Fruit fly (Drosophila melanogaster) whole organism, embryonic: ENCODE measurements around the gene CG43679.
A peak's percentile ranks its signal among the peaks of the same experiment; 100 is the strongest.

Source experiments
- Blimp-1 ChIP-seq: fragments of 200-800 bp; sonication (Bioruptor generic); optimal IDR thresholded peaks from 3 replicates; lab custom pipeline; 2018; ENCODE audit warnings: missing biosample characterization, missing genetic modification characterization, mild to moderate bottlenecking, moderate library complexity, missing genetic modification reagents
- C15 ChIP-seq: fragments of 200-800 bp; sonication (Bioruptor generic); IDR thresholded peaks from 3 replicates; pipeline ENCODE4 v1.3.6; 2022; ENCODE audit warnings: missing biosample characterization, missing genetic modification characterization
- CG13424 ChIP-seq: fragments of 200-800 bp; sonication (Bioruptor generic); optimal IDR thresholded peaks from 2 replicates; lab custom pipeline; 2019; ENCODE audit warnings: missing biosample characterization, mild to moderate bottlenecking, missing genetic modification characterization, moderate library complexity
- CG15479 ChIP-seq: fragments of 200-800 bp; sonication (Bioruptor generic); optimal IDR thresholded peaks from 3 replicates; lab custom pipeline; 2019; ENCODE audit warnings: missing biosample characterization, mild to moderate bottlenecking, missing genetic modification characterization, moderate library complexity
- CG17359 ChIP-seq: fragments of 200-800 bp; sonication (Bioruptor generic); optimal IDR thresholded peaks from 3 replicates; lab custom pipeline; 2018; ENCODE audit warnings: missing biosample characterization, mild to moderate bottlenecking, missing genetic modification characterization, moderate library complexity
- CG18011 ChIP-seq: fragments of 200-800 bp; sonication (Bioruptor generic); optimal IDR thresholded peaks from 2 replicates; lab custom pipeline; 2017; ENCODE audit warnings: missing biosample characterization, missing genetic modification characterization, mild to moderate bottlenecking, moderate library complexity, missing genotype
- CG2116 ChIP-seq: fragments of 200-800 bp; sonication (Bioruptor generic); optimal IDR thresholded peaks from 3 replicates; lab custom pipeline; 2018; ENCODE audit warnings: missing biosample characterization, mild to moderate bottlenecking, missing genetic modification characterization
- CG31365 ChIP-seq: fragments of 200-800 bp; sonication (Bioruptor generic); optimal IDR thresholded peaks from 2 replicates; lab custom pipeline; 2018; ENCODE audit warnings: missing biosample characterization, mild to moderate bottlenecking, missing genetic modification characterization
- CG31388 ChIP-seq: fragments of 200-800 bp; sonication (Bioruptor generic); optimal IDR thresholded peaks from 2 replicates; lab custom pipeline; 2016; ENCODE audit warnings: missing biosample characterization, missing genetic modification characterization
- CG3995 ChIP-seq: fragments of 200-800 bp; sonication (Bioruptor generic); optimal IDR thresholded peaks from 3 replicates; lab custom pipeline; 2016; ENCODE audit warnings: missing biosample characterization, missing genetic modification characterization
- CG43689 ChIP-seq: fragments of 200-800 bp; sonication (Bioruptor generic); IDR thresholded peaks from 2 replicates; pipeline ENCODE4 v1.3.6; 2022; ENCODE audit warnings: missing biosample characterization, missing genetic modification characterization
- CG4707 ChIP-seq: fragments of 200-800 bp; sonication (Bioruptor generic); optimal IDR thresholded peaks from 2 replicates; lab custom pipeline; 2018; ENCODE audit warnings: missing biosample characterization, mild to moderate bottlenecking, missing genetic modification characterization, moderate library complexity
- CG4820 ChIP-seq: fragments of 200-800 bp; sonication (Bioruptor generic); optimal IDR thresholded peaks from 3 replicates; lab custom pipeline; 2016; ENCODE audit warnings: missing biosample characterization, missing genetic modification characterization
- CG6254 ChIP-seq: fragments of 200-800 bp; sonication (Bioruptor generic); optimal IDR thresholded peaks from 3 replicates; lab custom pipeline; 2017; ENCODE audit warnings: mild to moderate bottlenecking, missing biosample characterization, missing genetic modification reagents, missing genetic modification characterization
- CG7745 ChIP-seq: fragments of 200-800 bp; sonication (Bioruptor generic); optimal IDR thresholded peaks from 2 replicates; lab custom pipeline; 2018; ENCODE audit warnings: missing biosample characterization, mild to moderate bottlenecking, missing genetic modification characterization, moderate library complexity
- CG8924 ChIP-seq: fragments of 200-800 bp; optimal IDR thresholded peaks from 3 replicates; lab custom pipeline; 2019; ENCODE audit warnings: missing biosample characterization, mild to moderate bottlenecking, missing genetic modification characterization, moderate library complexity
- D19A ChIP-seq: fragments of 200-800 bp; optimal IDR thresholded peaks from 3 replicates; lab custom pipeline; 2019; ENCODE audit warnings: missing biosample characterization, mild to moderate bottlenecking, missing genetic modification characterization, moderate library complexity
- Dek ChIP-seq: fragments of 200-800 bp; sonication (Bioruptor generic); optimal IDR thresholded peaks from 3 replicates; lab custom pipeline; 2019; ENCODE audit warnings: missing biosample characterization, mild to moderate bottlenecking, missing genetic modification characterization, moderate library complexity
- Dref ChIP-seq: fragments of 200-800 bp; sonication (Bioruptor generic); IDR thresholded peaks from 2 replicates; pipeline ENCODE4 v1.3.6; 2022; ENCODE audit warnings: missing biosample characterization, missing genetic modification characterization
- Hr51 ChIP-seq, 2 experiments: fragments of 200-800 bp; sonication (Bioruptor generic); optimal IDR thresholded peaks; 2 replicates in 1 of 2; 3 replicates in 1 of 2; lab custom pipeline; 2016 to 2018; ENCODE audit warnings: missing biosample characterization in 2 of 2, missing genetic modification characterization in 2 of 2, mild to moderate bottlenecking in 1 of 2, moderate library complexity in 1 of 2
- Med ChIP-seq: fragments of 200-800 bp; sonication (Bioruptor generic); peaks from one replicate; lab custom pipeline; 2016; ENCODE audit warnings: missing biosample characterization, missing genetic modification characterization, mild to moderate bottlenecking, inconsistent platforms, moderate library complexity
- Myb ChIP-seq: fragments of 200-800 bp; sonication (Bioruptor generic); optimal IDR thresholded peaks from 2 replicates; lab custom pipeline; 2016; ENCODE audit warnings: missing biosample characterization, missing genetic modification characterization
- NC2α ChIP-seq: fragments of 200-800 bp; sonication (Bioruptor generic); optimal IDR thresholded peaks from 2 replicates; lab custom pipeline; 2016; ENCODE audit warnings: missing biosample characterization, missing genetic modification characterization
- NK7.1 ChIP-seq: fragments of 200-800 bp; sonication (Bioruptor generic); optimal IDR thresholded peaks from 3 replicates; lab custom pipeline; 2016; ENCODE audit warnings: missing biosample characterization, missing genetic modification characterization
- Nf-YB ChIP-seq: fragments of 200-800 bp; sonication (Bioruptor generic); optimal IDR thresholded peaks from 3 replicates; lab custom pipeline; 2019; ENCODE audit warnings: missing biosample characterization, mild to moderate bottlenecking, missing genetic modification characterization, moderate library complexity
- NfI ChIP-seq: fragments of 200-800 bp; sonication (Bioruptor generic); optimal IDR thresholded peaks from 3 replicates; lab custom pipeline; 2018; ENCODE audit warnings: missing biosample characterization, mild to moderate bottlenecking, missing genetic modification characterization, moderate library complexity
- Opbp ChIP-seq: fragments of 200-800 bp; sonication (Bioruptor generic); IDR thresholded peaks from 3 replicates; pipeline ENCODE4 v1.3.6; 2022; ENCODE audit warnings: missing biosample characterization, missing genetic modification characterization; ENCODE audit not compliant: partially characterized antibody
- Pdp1 ChIP-seq, 2 experiments: fragments of 200-800 bp; sonication (Bioruptor generic); optimal IDR thresholded peaks; 3 replicates each; lab custom pipeline; 2016; ENCODE audit warnings: missing biosample characterization in 2 of 2, missing genetic modification characterization in 2 of 2, mild to moderate bottlenecking in 1 of 2, moderate library complexity in 1 of 2
- Ssrp ChIP-seq: fragments of 200-800 bp; sonication (Bioruptor generic); optimal IDR thresholded peaks from 2 replicates; lab custom pipeline; 2018; ENCODE audit warnings: missing biosample characterization, mild to moderate bottlenecking, missing genetic modification characterization, moderate library complexity
- Trl ChIP-seq, 3 experiments: fragments of >200 bp in 2 of 3; fragments of 200-800 bp in 1 of 3; sonication (Bioruptor generic) in 1 of 3; optimal IDR thresholded peaks; 2 replicates in 1 of 3; 3 replicates in 2 of 3; lab custom pipeline; 2016 to 2017; ENCODE audit warnings: missing biosample characterization in 1 of 3, missing genetic modification characterization in 1 of 3
- ac ChIP-seq: fragments of 200-800 bp; sonication (Bioruptor generic); optimal IDR thresholded peaks from 3 replicates; lab custom pipeline; 2017; ENCODE audit warnings: missing biosample characterization, mild to moderate bottlenecking, missing genetic modification characterization
- amos ChIP-seq: fragments of 200-800 bp; sonication (Bioruptor generic); IDR thresholded peaks from 2 replicates; pipeline ENCODE4 v1.3.6; 2022; ENCODE audit warnings: missing biosample characterization, missing genetic modification characterization; ENCODE audit not compliant: partially characterized antibody
- bab2 ChIP-seq: fragments of 200-800 bp; sonication (Bioruptor generic); optimal IDR thresholded peaks from 2 replicates; lab custom pipeline; 2016; ENCODE audit warnings: missing biosample characterization, missing genetic modification characterization
- bbx ChIP-seq: fragments of 200-800 bp; sonication (Bioruptor generic); IDR thresholded peaks from 2 replicates; pipeline ENCODE4 v1.3.6; 2022; ENCODE audit warnings: missing biosample characterization, missing genetic modification characterization; ENCODE audit not compliant: partially characterized antibody
- chn ChIP-seq: fragments of 200-800 bp; sonication (Bioruptor generic); optimal IDR thresholded peaks from 2 replicates; lab custom pipeline; 2016; ENCODE audit warnings: missing biosample characterization, missing genetic modification characterization
- crc ChIP-seq: fragments of 200-800 bp; sonication (Bioruptor generic); optimal IDR thresholded peaks from 2 replicates; lab custom pipeline; 2016; ENCODE audit warnings: missing biosample characterization, missing genetic modification characterization
- ham ChIP-seq: fragments of 200-800 bp; sonication (Bioruptor generic); IDR thresholded peaks from 2 replicates; pipeline ENCODE4 v1.3.6; 2022; ENCODE audit warnings: missing biosample characterization, missing genetic modification characterization
- her ChIP-seq: fragments of 200-800 bp; sonication (Bioruptor generic); optimal IDR thresholded peaks from 2 replicates; lab custom pipeline; 2016; ENCODE audit warnings: missing biosample characterization, missing genetic modification characterization
- hkb ChIP-seq, 2 experiments: fragments of 200-800 bp in 1 of 2; fragments of >200 bp in 1 of 2; sonication (Bioruptor generic) in 1 of 2; IDR thresholded peaks in 1 of 2; optimal IDR thresholded peaks in 1 of 2; 2 replicates each; pipeline versions ENCODE4 v1.3.6 to Lab custom; 2017 to 2022; ENCODE audit warnings: missing biosample characterization in 1 of 2, missing genetic modification characterization in 1 of 2
- inv ChIP-seq: fragments of 200-800 bp; sonication (Bioruptor generic); IDR thresholded peaks from 2 replicates; pipeline ENCODE4 v1.3.6; 2022; ENCODE audit warnings: missing biosample characterization, missing genetic modification characterization; ENCODE audit not compliant: partially characterized antibody
- klu ChIP-seq: fragments of 200-800 bp; sonication (Bioruptor generic); IDR thresholded peaks from 2 replicates; pipeline ENCODE4 v1.3.6; 2022; ENCODE audit warnings: missing biosample characterization, missing genetic modification characterization
- nerfin-1 ChIP-seq: fragments of 200-800 bp; sonication (Bioruptor generic); optimal IDR thresholded peaks from 3 replicates; lab custom pipeline; 2019; ENCODE audit warnings: missing biosample characterization, mild to moderate bottlenecking, missing genetic modification characterization, moderate library complexity
- psq ChIP-seq: fragments of 200-800 bp; sonication (Bioruptor generic); optimal IDR thresholded peaks from 2 replicates; lab custom pipeline; 2017; ENCODE audit warnings: missing biosample characterization, missing genetic modification characterization
- sc ChIP-seq, 3 experiments: fragments of >200 bp in 2 of 3; fragments of 200-800 bp in 1 of 3; sonication (Bioruptor generic) in 1 of 3; optimal IDR thresholded peaks; 2 replicates in 2 of 3; 3 replicates in 1 of 3; lab custom pipeline; 2017; ENCODE audit warnings: mild to moderate bottlenecking in 1 of 3, missing biosample characterization in 1 of 3, missing genetic modification characterization in 1 of 3, missing genetic modification reagents in 1 of 3
- slp2 ChIP-seq: fragments of 200-800 bp; sonication (Bioruptor generic); optimal IDR thresholded peaks from 2 replicates; lab custom pipeline; 2016; ENCODE audit warnings: missing biosample characterization, missing genetic modification characterization
- sqz ChIP-seq: fragments of 200-800 bp; sonication (Bioruptor generic); optimal IDR thresholded peaks from 3 replicates; lab custom pipeline; 2018; ENCODE audit warnings: missing biosample characterization, mild to moderate bottlenecking, missing genetic modification characterization
- sug ChIP-seq: fragments of 200-800 bp; optimal IDR thresholded peaks from 2 replicates; lab custom pipeline; 2019; ENCODE audit warnings: missing biosample characterization, mild to moderate bottlenecking, missing genetic modification characterization, moderate library complexity
- usp ChIP-seq: fragments of >200 bp; optimal IDR thresholded peaks from 2 replicates; lab custom pipeline; 2017; ENCODE audit warnings: missing biosample characterization, missing genetic modification characterization

The CG43679 gene

dm6 chr3L:15093929-15094588 is 42.8 kb upstream of the CG43679 start (continued):
- TF ChIP-seq psq (GFP tag; lab: Kevin White, UChicago) (no peak), klu (no peak), C15 (GFP tag; lab: Robert Waterston, UW) (no peak), NK7.1 (GFP tag; lab: Kevin White, UChicago) (no peak), Med (GFP tag; lab: Kevin White, UChicago) (peak; percentile 84), Dref (GFP tag; lab: Robert Waterston, UW) (no peak), usp (GFP tag; lab: Kevin White, UChicago) (no peak), bab2 (no peak), Trl (optimal IDR thresholded peaks at IDR 0.05; lab: Kevin White, UChicago) (peak; percentile 64 to 71), Trl (GFP tag; optimal IDR thresholded peaks at IDR 0.05; lab: Kevin White, UChicago) (no peak), CG3995 (GFP tag; lab: Kevin White, UChicago) (no peak), CG43689 (GFP tag; lab: Robert Waterston, UW) (no peak), CG31365 (tag; lab: Kevin White, UChicago) (no peak), slp2 (no peak), CG8924 (tag; lab: Kevin White, UChicago) (peak; percentile 26), ham (no peak), CG17359 (tag; lab: Kevin White, UChicago) (no peak), ac (GFP tag; lab: Kevin White, UChicago) (no peak), nerfin-1 (peak; percentile 18), CG4707 (GFP tag; lab: Kevin White, UChicago) (no peak), Ssrp (tag; lab: Kevin White, UChicago) (peak; percentile 8), chn (GFP tag; lab: Kevin White, UChicago) (no peak), bbx (GFP tag; lab: Robert Waterston, UW) (no peak), NC2α (GFP tag; lab: Kevin White, UChicago) (no peak), her (GFP tag; lab: Kevin White, UChicago) (no peak), Blimp-1 (GFP tag; lab: Kevin White, UChicago) (no peak), amos (peak; percentile 8; the same call in 1 of the 2 replicates), CG2116 (GFP tag; lab: Kevin White, UChicago) (no peak), Opbp (GFP tag; lab: Robert Waterston, UW) (no peak), CG7745 (tag; lab: Kevin White, UChicago) (no peak), hkb (optimal IDR thresholded peaks at IDR 0.05; lab: Kevin White, UChicago) (no peak), hkb (GFP tag; IDR thresholded peaks at IDR 0.05; lab: Robert Waterston, UW) (no peak), D19A (peak; percentile 23), sug (tag; lab: Kevin White, UChicago) (peak; percentile 6), sqz (peak; percentile 56), CG6254 (GFP tag; lab: Kevin White, UChicago) (no peak), Nf-YB (no peak), CG13424 (tag; lab: Kevin White, UChicago) (no peak), Dek (tag; lab: Kevin White, UChicago) (peak; percentile 2), CG31388 (GFP tag; lab: Kevin White, UChicago) (no peak), Myb (no peak), sc (optimal IDR thresholded peaks at IDR 0.05; lab: Kevin White, UChicago) (no peak), sc (GFP tag; optimal IDR thresholded peaks at IDR 0.05; lab: Kevin White, UChicago) (no peak), inv (no peak), crc (no peak), CG18011 (GFP tag; lab: Kevin White, UChicago) (no peak), Hr51 (GFP tag; optimal IDR thresholded peaks at IDR 0.05; lab: Kevin White, UChicago) (no peak), CG15479 (GFP tag; lab: Kevin White, UChicago) (no peak), NfI (GFP tag; lab: Kevin White, UChicago) (no peak), CG4820 (no peak), Pdp1 (GFP tag; optimal IDR thresholded peaks at IDR 0.05; lab: Kevin White, UChicago) (peak in 1 of 2 experiments; percentile 31)
